Fruit fly (Drosophila melanogaster) whole organism, embryonic: ENCODE data around the gene MEP-1.

Experiments used
- Aef1 ChIP-seq: fragments of 200-800 bp; sonication (Bioruptor generic); IDR thresholded peaks from 3 replicates; pipeline ENCODE4 v1.3.6; 2022; ENCODE audit warnings: missing biosample characterization, missing genetic modification characterization
- Antp ChIP-seq: fragments of 200-800 bp; sonication (Bioruptor generic); optimal IDR thresholded peaks from 3 replicates; lab custom pipeline; 2016; ENCODE audit warnings: missing biosample characterization, missing genetic modification characterization
- CG10565 ChIP-seq: fragments of 200-800 bp; sonication (Bioruptor generic); optimal IDR thresholded peaks from 3 replicates; lab custom pipeline; 2016; ENCODE audit warnings: missing biosample characterization, mild to moderate bottlenecking, missing genetic modification characterization
- CG10959 ChIP-seq: fragments of 200-800 bp; sonication (Bioruptor generic); IDR thresholded peaks from 2 replicates; pipeline ENCODE4 v1.3.6; 2022; ENCODE audit warnings: missing biosample characterization, missing genetic modification characterization
- CG11504 ChIP-seq: fragments of 200-800 bp; sonication (Bioruptor generic); optimal IDR thresholded peaks from 3 replicates; lab custom pipeline; 2019; ENCODE audit warnings: missing biosample characterization, mild to moderate bottlenecking, missing genetic modification characterization, moderate library complexity
- CG14965 ChIP-seq: fragments of 200-800 bp; sonication (Bioruptor generic); optimal IDR thresholded peaks from 2 replicates; lab custom pipeline; 2016; ENCODE audit warnings: missing biosample characterization, missing genetic modification characterization, borderline replicate concordance
- CG15073 ChIP-seq: fragments of 200-800 bp; sonication (Bioruptor generic); optimal IDR thresholded peaks from 2 replicates; lab custom pipeline; 2016; ENCODE audit warnings: missing biosample characterization, missing genetic modification characterization
- CG1603 ChIP-seq: fragments of 200-800 bp; sonication (Bioruptor generic); optimal IDR thresholded peaks from 2 replicates; lab custom pipeline; 2019; ENCODE audit warnings: missing biosample characterization, mild to moderate bottlenecking, missing genetic modification characterization, moderate library complexity
- CG17359 ChIP-seq: fragments of 200-800 bp; sonication (Bioruptor generic); optimal IDR thresholded peaks from 3 replicates; lab custom pipeline; 2018; ENCODE audit warnings: missing biosample characterization, mild to moderate bottlenecking, missing genetic modification characterization, moderate library complexity
- CG17829 ChIP-seq: fragments of 200-800 bp; optimal IDR thresholded peaks from 2 replicates; lab custom pipeline; 2019; ENCODE audit warnings: missing biosample characterization, mild to moderate bottlenecking, missing genetic modification characterization, moderate library complexity
- CG2199 ChIP-seq: fragments of 200-800 bp; sonication (Bioruptor generic); IDR thresholded peaks from 3 replicates; pipeline ENCODE4 v1.3.6; 2022; ENCODE audit warnings: missing biosample characterization, missing genetic modification characterization
- CG2712 ChIP-seq: fragments of 200-800 bp; optimal IDR thresholded peaks from 3 replicates; lab custom pipeline; 2019; ENCODE audit warnings: missing biosample characterization, mild to moderate bottlenecking, missing genetic modification characterization, moderate library complexity
- CG31441 ChIP-seq: fragments of 200-800 bp; sonication (Bioruptor generic); IDR thresholded peaks from 2 replicates; pipeline ENCODE4 v1.3.6; 2022; ENCODE audit warnings: missing biosample characterization, missing genetic modification characterization
- CG3838 ChIP-seq: fragments of 200-800 bp; sonication (Bioruptor generic); optimal IDR thresholded peaks from 3 replicates; lab custom pipeline; 2016; ENCODE audit warnings: missing biosample characterization, missing genetic modification characterization
- CG4404 ChIP-seq: fragments of 200-800 bp; sonication (Bioruptor generic); IDR thresholded peaks from 2 replicates; pipeline ENCODE4 v1.3.6; 2022; ENCODE audit warnings: missing biosample characterization, missing genetic modification characterization
- CG5180 ChIP-seq: fragments of 200-800 bp; sonication (Bioruptor generic); optimal IDR thresholded peaks from 3 replicates; lab custom pipeline; 2017; ENCODE audit warnings: missing biosample characterization, missing genetic modification characterization, mild to moderate bottlenecking, moderate library complexity, missing genetic modification reagents
- CG6175 ChIP-seq: fragments of 200-800 bp; sonication (Bioruptor generic); IDR thresholded peaks from 3 replicates; pipeline ENCODE4 v1.3.6; 2022; ENCODE audit warnings: missing biosample characterization, missing genetic modification characterization
- CG7556 ChIP-seq: fragments of 200-800 bp; sonication (Bioruptor generic); optimal IDR thresholded peaks from 2 replicates; lab custom pipeline; 2017; ENCODE audit warnings: missing biosample characterization, mild to moderate bottlenecking, missing genetic modification characterization
- CG8089 ChIP-seq: fragments of 200-800 bp; sonication (Bioruptor generic); optimal IDR thresholded peaks from 3 replicates; lab custom pipeline; 2016; ENCODE audit warnings: missing biosample characterization, missing genetic modification characterization
- CG8290 ChIP-seq, 3 experiments: fragments of 200-800 bp; sonication (Bioruptor generic); optimal IDR thresholded peaks; 2 replicates each; lab custom pipeline; 2016 to 2019; ENCODE audit warnings: missing biosample characterization in 3 of 3, missing genetic modification characterization in 3 of 3, mild to moderate bottlenecking in 2 of 3, moderate library complexity in 1 of 3
- CG9727 ChIP-seq: fragments of 200-800 bp; sonication (Bioruptor generic); optimal IDR thresholded peaks from 3 replicates; lab custom pipeline; 2017; ENCODE audit warnings: missing biosample characterization, mild to moderate bottlenecking, missing genetic modification characterization
- D19B ChIP-seq: fragments of 200-800 bp; sonication (Bioruptor generic); optimal IDR thresholded peaks from 2 replicates; lab custom pipeline; 2017; ENCODE audit warnings: missing biosample characterization, mild to moderate bottlenecking, missing genetic modification characterization
- Doc2 ChIP-seq: fragments of 200-800 bp; sonication (Bioruptor generic); IDR thresholded peaks from 2 replicates; pipeline ENCODE4 v1.3.6; 2022; ENCODE audit warnings: missing biosample characterization, missing genetic modification characterization
- Gsc ChIP-seq: fragments of 200-800 bp; sonication (Bioruptor generic); IDR thresholded peaks from 2 replicates; pipeline ENCODE4 v1.3.6; 2022; ENCODE audit warnings: missing biosample characterization, missing genetic modification characterization
- H15 ChIP-seq: fragments of 200-800 bp; sonication (Bioruptor generic); IDR thresholded peaks from 3 replicates; pipeline ENCODE4 v1.3.6; 2022; ENCODE audit warnings: missing biosample characterization, missing genetic modification characterization
- HLH4C ChIP-seq: fragments of 200-800 bp; sonication (Bioruptor generic); IDR thresholded peaks from 3 replicates; pipeline ENCODE4 v1.3.6; 2022; ENCODE audit warnings: missing biosample characterization, missing genetic modification characterization; ENCODE audit not compliant: partially characterized antibody
- HmgD ChIP-seq: fragments of 200-800 bp; sonication (Bioruptor generic); optimal IDR thresholded peaks from 3 replicates; lab custom pipeline; 2016; ENCODE audit warnings: missing biosample characterization, missing genetic modification characterization
- HmgZ ChIP-seq: fragments of 200-800 bp; sonication (Bioruptor generic); optimal IDR thresholded peaks from 2 replicates; lab custom pipeline; 2018; ENCODE audit warnings: missing biosample characterization, mild to moderate bottlenecking, missing genetic modification characterization
- Hsf ChIP-seq: fragments of 200-800 bp; sonication (Bioruptor generic); optimal IDR thresholded peaks from 3 replicates; lab custom pipeline; 2016; ENCODE audit warnings: missing biosample characterization, missing genetic modification characterization
- MBD-R2 ChIP-seq: fragments of 200-800 bp; sonication (Bioruptor generic); IDR thresholded peaks from 2 replicates; pipeline ENCODE4 v1.3.6; 2022; ENCODE audit warnings: missing biosample characterization, missing genetic modification characterization
- Nf-YB ChIP-seq: fragments of 200-800 bp; sonication (Bioruptor generic); optimal IDR thresholded peaks from 3 replicates; lab custom pipeline; 2019; ENCODE audit warnings: missing biosample characterization, mild to moderate bottlenecking, missing genetic modification characterization, moderate library complexity
- NfI ChIP-seq: fragments of 200-800 bp; sonication (Bioruptor generic); optimal IDR thresholded peaks from 3 replicates; lab custom pipeline; 2018; ENCODE audit warnings: missing biosample characterization, mild to moderate bottlenecking, missing genetic modification characterization, moderate library complexity
- Oaz ChIP-seq: fragments of 200-800 bp; sonication (Bioruptor generic); IDR thresholded peaks from 2 replicates; pipeline ENCODE4 v1.3.6; 2022; ENCODE audit warnings: missing biosample characterization, missing genetic modification characterization
- PHDP ChIP-seq: fragments of 200-800 bp; sonication (Bioruptor generic); optimal IDR thresholded peaks from 3 replicates; lab custom pipeline; 2018; ENCODE audit warnings: missing biosample characterization, mild to moderate bottlenecking, missing genetic modification characterization, moderate library complexity
- Poxn ChIP-seq: fragments of 200-800 bp; sonication (Bioruptor generic); IDR thresholded peaks from 2 replicates; pipeline ENCODE4 v1.3.6; 2022; ENCODE audit warnings: missing biosample characterization, missing genetic modification characterization
- ash1 ChIP-seq: fragments of 200-800 bp; sonication (Bioruptor generic); optimal IDR thresholded peaks from 2 replicates; lab custom pipeline; 2018; ENCODE audit warnings: missing biosample characterization, mild to moderate bottlenecking, missing genetic modification characterization
- chinmo ChIP-seq: fragments of 200-800 bp; sonication (Bioruptor generic); IDR thresholded peaks from 4 replicates; pipeline ENCODE4 v1.3.6; 2022; ENCODE audit warnings: missing biosample characterization, missing genetic modification characterization; ENCODE audit not compliant: partially characterized antibody
- fd102C ChIP-seq: fragments of 200-800 bp; sonication (Bioruptor generic); optimal IDR thresholded peaks from 2 replicates; lab custom pipeline; 2018; ENCODE audit warnings: missing biosample characterization, mild to moderate bottlenecking, missing genetic modification characterization, moderate library complexity
- grau ChIP-seq: fragments of 200-800 bp; optimal IDR thresholded peaks from 3 replicates; lab custom pipeline; 2019; ENCODE audit warnings: missing biosample characterization, mild to moderate bottlenecking, missing genetic modification characterization, moderate library complexity
- ham ChIP-seq: fragments of 200-800 bp; sonication (Bioruptor generic); IDR thresholded peaks from 2 replicates; pipeline ENCODE4 v1.3.6; 2022; ENCODE audit warnings: missing biosample characterization, missing genetic modification characterization
- hbn ChIP-seq: fragments of 200-800 bp; sonication (Bioruptor generic); IDR thresholded peaks from 2 replicates; pipeline ENCODE4 v1.3.6; 2022; ENCODE audit warnings: missing biosample characterization, missing genetic modification characterization; ENCODE audit not compliant: partially characterized antibody
- jing ChIP-seq: fragments of 200-800 bp; sonication (Bioruptor generic); optimal IDR thresholded peaks from 2 replicates; lab custom pipeline; 2018; ENCODE audit warnings: missing biosample characterization, mild to moderate bottlenecking, missing genetic modification characterization
- pfk ChIP-seq: fragments of 200-800 bp; sonication (Bioruptor generic); optimal IDR thresholded peaks from 2 replicates; lab custom pipeline; 2018; ENCODE audit warnings: missing biosample characterization, mild to moderate bottlenecking, missing genetic modification characterization, moderate library complexity
- sens ChIP-seq: fragments of 200-800 bp; sonication (Bioruptor generic); peaks from one replicate; lab custom pipeline; 2016; ENCODE audit warnings: missing biosample characterization, missing genetic modification characterization
- stc ChIP-seq: fragments of 200-800 bp; sonication (Bioruptor generic); IDR thresholded peaks from 2 replicates; pipeline ENCODE4 v1.3.6; 2022; ENCODE audit warnings: missing biosample characterization, missing genetic modification characterization
- trem ChIP-seq: fragments of 200-800 bp; optimal IDR thresholded peaks from 3 replicates; lab custom pipeline; 2019; ENCODE audit warnings: missing biosample characterization, mild to moderate bottlenecking, missing genetic modification characterization, moderate library complexity
- unpg ChIP-seq: fragments of 200-800 bp; sonication (Bioruptor generic); optimal IDR thresholded peaks from 3 replicates; lab custom pipeline; 2018; ENCODE audit warnings: missing biosample characterization, mild to moderate bottlenecking, missing genetic modification characterization, moderate library complexity
- vfl ChIP-seq: fragments of 200-800 bp; sonication (Bioruptor generic); optimal IDR thresholded peaks from 2 replicates; lab custom pipeline; 2016; ENCODE audit warnings: missing biosample characterization, missing genetic modification characterization
- zfh1 ChIP-seq: fragments of 200-800 bp; sonication (Bioruptor generic); IDR thresholded peaks from 3 replicates; pipeline ENCODE4 v1.3.6; 2022; ENCODE audit warnings: missing biosample characterization, missing genetic modification characterization

The MEP-1 gene

DNA sequence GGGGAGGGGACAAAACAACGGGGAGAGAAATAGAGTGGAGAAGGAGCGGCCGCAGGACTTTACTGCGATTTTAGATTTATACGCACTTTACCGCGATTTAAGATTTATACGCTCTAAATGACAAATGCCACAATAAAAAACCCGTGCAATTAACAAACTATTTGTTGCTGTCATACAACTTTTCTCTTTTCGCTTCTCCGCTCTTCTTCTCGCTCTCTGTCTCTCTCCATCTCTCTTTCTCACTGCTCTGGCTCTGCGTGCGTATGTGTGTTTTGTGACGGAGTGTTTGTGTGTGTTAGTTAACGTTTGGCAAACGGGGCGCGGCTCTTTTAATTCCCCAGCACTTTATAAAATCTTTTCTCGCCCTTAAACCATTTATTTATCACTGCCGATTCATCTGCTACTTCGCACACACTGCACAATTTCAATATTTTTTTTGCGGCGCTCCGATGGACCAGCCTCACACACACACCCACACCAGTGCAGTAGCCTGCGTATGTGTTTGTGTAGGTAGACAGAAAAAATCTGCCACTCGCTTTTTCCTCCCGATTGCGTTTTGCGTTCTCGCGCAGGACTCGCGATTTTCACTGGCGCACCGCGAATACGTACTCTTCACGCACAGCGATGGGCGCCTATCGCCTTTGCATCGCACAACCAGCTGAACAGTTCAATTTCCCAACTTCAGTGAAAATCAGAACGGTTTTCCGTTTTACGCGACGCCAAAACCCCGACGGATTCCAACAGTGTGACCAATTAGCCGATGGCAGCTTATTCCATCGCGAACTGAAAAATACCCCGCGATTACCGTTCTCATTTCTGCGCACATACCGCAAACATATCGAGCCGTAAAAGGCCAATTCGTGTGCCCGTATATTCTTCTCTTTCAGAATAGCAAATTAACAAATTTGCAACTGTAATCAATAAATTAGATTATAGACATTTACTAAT is 45.4 kb upstream of the MEP-1 start, which contains the start of gene msn (continued):
- TF ChIP-seq Doc2 (no peak), PHDP (tag; lab: Kevin White, UChicago) (peak; percentile 20), CG31441 (GFP tag; lab: Robert Waterston, UW) (no peak), HLH4C (peak; percentile 53; the same call in 2 of the 3 replicates), trem (tag; lab: Kevin White, UChicago) (peak; percentile 36), Aef1 (GFP tag; lab: Robert Waterston, UW) (no peak), CG17829 (tag; lab: Kevin White, UChicago) (peak; percentile 36), grau (tag; lab: Kevin White, UChicago) (peak; percentile 8), CG15073 (GFP tag; lab: Kevin White, UChicago) (no peak), unpg (GFP tag; lab: Kevin White, UChicago) (no peak), jing (GFP tag; lab: Kevin White, UChicago) (no peak), Antp (GFP tag; lab: Kevin White, UChicago) (no peak), Hsf (GFP tag; lab: Kevin White, UChicago) (no peak), sens (GFP tag; lab: Kevin White, UChicago) (peak; percentile 91), CG2712 (tag; lab: Kevin White, UChicago) (no peak), CG17359 (tag; lab: Kevin White, UChicago) (no peak), NfI (GFP tag; lab: Kevin White, UChicago) (no peak), hbn (GFP tag; lab: Robert Waterston, UW) (no peak), HmgZ (tag; lab: Kevin White, UChicago) (peak; percentile 52), Gsc (GFP tag; lab: Robert Waterston, UW) (no peak), CG14965 (no peak), Nf-YB (peak; percentile 41), fd102C (no peak), CG7556 (GFP tag; lab: Kevin White, UChicago) (no peak), CG3838 (GFP tag; lab: Kevin White, UChicago) (no peak), CG4404 (no peak), CG10565 (GFP tag; lab: Kevin White, UChicago) (no peak), CG11504 (tag; lab: Kevin White, UChicago) (no peak), CG2199 (no peak), HmgD (GFP tag; lab: Kevin White, UChicago) (peak; percentile 55), stc (GFP tag; lab: Robert Waterston, UW) (peak; percentile 36; the same call in 1 of the 2 replicates), CG6175 (GFP tag; lab: Robert Waterston, UW) (no peak), D19B (GFP tag; lab: Kevin White, UChicago) (no peak), H15 (GFP tag; lab: Robert Waterston, UW) (no peak), CG5180 (GFP tag; lab: Kevin White, UChicago) (no peak), Poxn (GFP tag; lab: Robert Waterston, UW) (no peak), CG8089 (GFP tag; lab: Kevin White, UChicago) (no peak), ham (GFP tag; lab: Robert Waterston, UW) (no peak), vfl (no peak), CG10959 (GFP tag; lab: Robert Waterston, UW) (no peak), chinmo (GFP tag; lab: Robert Waterston, UW) (0 out of 4 replicates have a peak, but pooled peaks have one; percentile 52), zfh1 (peak; percentile 67), CG1603 (tag; lab: Kevin White, UChicago) (peak; percentile 68), ash1 (GFP tag; lab: Kevin White, UChicago) (no peak), pfk (GFP tag; lab: Kevin White, UChicago) (no peak), CG8290 (GFP tag; optimal IDR thresholded peaks at IDR 0.05; lab: Kevin White, UChicago) (peak; percentile 1), CG8290 (tag; optimal IDR thresholded peaks at IDR 0.05; lab: Kevin White, UChicago) (peak in 1 of 2 experiments; percentile 84), Oaz (GFP tag; lab: Robert Waterston, UW) (no peak), CG9727 (GFP tag; lab: Kevin White, UChicago) (no peak), MBD-R2 (peak; percentile 56)
